Worm (Caenorhabditis elegans): ENCODE data around the gene ZK643.2.

ZK643.2 gene

ce11 chrIII:8973163-8973562 is 16.8 kb downstream of the ZK643.2 start:
- TF ChIP-seq unc-55 (GFP tag; optimal IDR thresholded peaks at IDR 0.05) (peak; percentile 12), elt-3 (tag; optimal IDR thresholded peaks at IDR 0.05) (no peak), ztf-4 (tag; optimal IDR thresholded peaks at IDR 0.05) (no peak), nhr-12 (tag; optimal IDR thresholded peaks at IDR 0.05) (no peak), zag-1 (tag; optimal IDR thresholded peaks at IDR 0.05) (no peak), sem-4 (tag; optimal IDR thresholded peaks at IDR 0.05) (no peak), C34F6.9 (tag; optimal IDR thresholded peaks at IDR 0.05) (peak; percentile 10), nhr-77 (tag; optimal IDR thresholded peaks at IDR 0.05) (no peak)

ce11 chrIII:8973826-8974225 is 17.5 kb downstream of the ZK643.2 start, which contains the start of gene R08D7.5:
Gene R08D7.5, plus strand, starts transcription at chrIII:8974126.
- no peak for TF ChIP-seq snpc-4 (tag; optimal IDR thresholded peaks at IDR 0.05)
- TF ChIP-seq egl-27 (tag; optimal IDR thresholded peaks at IDR 0.05) = no peak
- TF ChIP-seq sma-3 (GFP tag; optimal IDR thresholded peaks at IDR 0.05) = no peak
- no peak for TF ChIP-seq ztf-4 (tag; optimal IDR thresholded peaks at IDR 0.05)
- no peak for TF ChIP-seq nhr-11 (tag; optimal IDR thresholded peaks at IDR 0.05)

DNA sequence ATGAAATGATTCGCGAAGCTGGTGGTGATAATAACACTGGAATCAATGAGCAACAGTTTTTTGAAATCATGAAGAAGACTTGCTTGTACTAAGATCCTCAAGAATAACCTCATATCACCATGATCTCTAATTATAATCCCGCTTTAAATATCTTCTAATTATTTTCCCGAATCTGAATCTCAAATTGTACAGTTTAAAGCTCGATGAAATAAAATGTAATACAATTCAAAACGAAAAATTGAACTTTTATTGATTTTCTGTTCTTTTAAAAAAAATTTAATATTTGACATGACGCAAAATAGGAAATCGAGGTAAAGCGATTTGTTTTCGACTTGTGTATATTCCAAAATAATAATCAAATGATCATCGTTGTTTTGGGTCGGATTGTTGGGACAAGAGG is 18.5 kb downstream of the ZK643.2 start:
- TF ChIP-seq Y55F3AM.14 (GFP tag; optimal IDR thresholded peaks at IDR 0.05) = peak; percentile 24
- peak; percentile 58 for TF ChIP-seq nhr-21 (tag; optimal IDR thresholded peaks at IDR 0.05)
- no peak for TF ChIP-seq nhr-77 (tag; optimal IDR thresholded peaks at IDR 0.05)
- no peak for TF ChIP-seq snpc-4 (tag; optimal IDR thresholded peaks at IDR 0.05)
- TF ChIP-seq lin-39 (tag; optimal IDR thresholded peaks at IDR 0.05) = no peak
- peak; percentile 28 for TF ChIP-seq blmp-1 (tag; optimal IDR thresholded peaks at IDR 0.05; ENCODE audit: insufficient read depth)
- no peak for TF ChIP-seq ztf-4 (tag; optimal IDR thresholded peaks at IDR 0.05)

DNA sequence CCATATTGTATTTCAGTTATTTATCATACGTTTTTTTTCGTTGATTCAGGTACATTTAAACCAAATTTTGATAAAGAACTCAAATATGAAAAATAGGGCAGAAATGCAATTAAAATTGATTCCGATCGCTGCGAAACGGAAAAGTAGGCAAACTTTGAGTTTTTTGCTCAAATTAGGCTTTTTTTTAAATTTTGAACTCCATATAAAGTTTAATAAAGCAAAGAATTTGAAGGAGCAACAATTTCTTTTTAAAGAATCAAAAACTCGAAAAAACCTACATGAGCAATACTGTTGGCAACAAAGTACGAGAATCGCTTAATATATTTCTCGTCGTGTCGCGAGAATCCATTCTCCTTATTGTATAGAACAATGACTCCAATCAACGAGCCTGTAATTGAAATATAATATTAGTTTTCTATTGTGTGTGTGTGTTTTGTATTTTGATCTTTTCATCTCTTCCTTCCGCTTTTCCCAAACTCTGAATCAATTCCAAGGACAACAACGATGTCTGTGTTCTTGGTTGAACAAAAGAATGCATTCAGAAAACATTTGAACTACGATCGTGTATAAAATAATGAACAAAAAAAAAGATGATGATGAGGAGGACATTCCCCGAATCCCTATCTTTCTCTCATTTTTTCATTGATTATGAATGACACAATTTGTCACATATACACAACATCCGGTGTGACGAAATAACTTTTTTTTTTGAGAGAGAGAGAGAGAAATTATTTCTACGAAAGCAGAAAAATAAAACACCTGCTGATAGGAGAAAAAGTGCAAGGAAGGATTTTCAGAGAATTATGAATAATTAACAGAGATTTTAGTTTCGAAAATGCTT is 22.4 kb downstream of the ZK643.2 start:
- TF ChIP-seq peb-1 (tag; optimal IDR thresholded peaks at IDR 0.05) = no peak
- peak; percentile 36 for TF ChIP-seq nhr-25 (tag; optimal IDR thresholded peaks at IDR 0.05)
- TF ChIP-seq sma-9 (GFP tag; optimal IDR thresholded peaks at IDR 0.05) = peak; percentile 37
- TF ChIP-seq sma-9 (tag; optimal IDR thresholded peaks at IDR 0.05) = no peak
- peak in 1 of 2 experiments; percentile 36 for TF ChIP-seq lsy-2 (tag; optimal IDR thresholded peaks at IDR 0.05)
- TF ChIP-seq sma-3 (GFP tag; optimal IDR thresholded peaks at IDR 0.05) = peak; percentile 15
- peak; percentile 34 for TF ChIP-seq C34F6.9 (tag; optimal IDR thresholded peaks at IDR 0.05)
- peak; percentile 55 for TF ChIP-seq Y55F3AM.14 (GFP tag; optimal IDR thresholded peaks at IDR 0.05)
- no peak for TF ChIP-seq F13H6.1 (tag; optimal IDR thresholded peaks at IDR 0.05)
- TF ChIP-seq fos-1 (tag; optimal IDR thresholded peaks at IDR 0.05) = peak; percentile 15
- no peak for TF ChIP-seq ama-1 (optimal IDR thresholded peaks at IDR 0.05)
- TF ChIP-seq crh-2 (tag; optimal IDR thresholded peaks at IDR 0.05) = peak; percentile 2
- TF ChIP-seq R02D3.7 (tag; optimal IDR thresholded peaks at IDR 0.05) = no peak

- TF ChIP-seq elt-3 (tag; optimal IDR thresholded peaks at IDR 0.05) = no peak
- TF ChIP-seq sma-3 (GFP tag; optimal IDR thresholded peaks at IDR 0.05) = no peak
Observed at ce11 chrIII:8980892-8981291, 24.6 kb downstream of the ZK643.2 start.

DNA sequence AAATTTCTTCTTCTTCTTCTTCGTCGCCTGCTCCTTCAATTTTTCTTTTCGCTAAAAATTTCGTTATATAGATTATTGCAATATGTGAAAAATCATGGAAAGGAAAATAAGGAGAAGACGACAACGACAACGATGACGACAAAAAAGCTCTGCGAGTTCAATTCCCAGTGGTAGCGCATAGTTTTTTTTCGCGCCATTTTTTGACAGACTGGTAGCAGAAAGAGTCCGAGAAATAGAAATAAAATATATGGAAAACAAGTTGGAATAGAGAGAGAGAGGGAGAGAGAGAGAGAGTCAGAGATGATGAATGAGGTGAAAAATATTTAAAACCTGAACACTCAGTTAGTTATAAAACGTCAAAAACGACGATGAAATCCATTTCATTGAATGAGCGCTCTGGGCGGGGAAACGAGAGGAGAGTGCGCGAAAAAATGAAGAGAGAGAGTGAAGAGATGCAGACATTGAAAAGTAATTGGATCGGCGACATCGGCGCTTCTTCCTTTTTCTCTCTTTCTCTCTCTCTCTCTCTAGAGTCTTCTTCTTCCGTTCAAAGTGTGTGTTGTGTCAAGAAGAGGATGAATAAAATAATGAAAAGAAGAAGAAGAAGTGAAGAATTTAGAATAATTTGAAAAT is 25.6 kb downstream of the ZK643.2 start, which contains the start of gene pde-2:
Gene pde-2, minus strand, starts transcription at position 51 of the 633 bp plus-strand sequence.
- no peak for TF ChIP-seq gmeb-1 (tag; optimal IDR thresholded peaks at IDR 0.05)
- TF ChIP-seq nhr-23 (tag; optimal IDR thresholded peaks at IDR 0.05) = no peak
- no peak for TF ChIP-seq ceh-82 (tag; optimal IDR thresholded peaks at IDR 0.05)
- TF ChIP-seq sem-4 (tag; optimal IDR thresholded peaks at IDR 0.05) = peak; percentile 76
- TF ChIP-seq nhr-10 (tag; optimal IDR thresholded peaks at IDR 0.05) = no peak
- TF ChIP-seq zag-1 (tag; optimal IDR thresholded peaks at IDR 0.05) = peak; percentile 75
- TF ChIP-seq lin-13 (GFP tag; optimal IDR thresholded peaks at IDR 0.05) = peak; percentile 11
- TF ChIP-seq nhr-25 (tag; optimal IDR thresholded peaks at IDR 0.05) = peak; percentile 38
- peak in 1 of 2 experiments; percentile 16 for TF ChIP-seq mdl-1 (tag; optimal IDR thresholded peaks at IDR 0.05)
- peak; percentile 61 for TF ChIP-seq snpc-4 (tag; optimal IDR thresholded peaks at IDR 0.05)
- TF ChIP-seq nhr-12 (tag; optimal IDR thresholded peaks at IDR 0.05) = no peak
- TF ChIP-seq lsy-2 (tag; optimal IDR thresholded peaks at IDR 0.05) = peak in 1 of 2 experiments; percentile 69
- peak; percentile 74 for TF ChIP-seq sma-9 (GFP tag; optimal IDR thresholded peaks at IDR 0.05)
- TF ChIP-seq sma-9 (tag; optimal IDR thresholded peaks at IDR 0.05) = no peak
- peak; percentile 50 for TF ChIP-seq unc-55 (GFP tag; optimal IDR thresholded peaks at IDR 0.05)
- peak; percentile 6 for TF ChIP-seq sma-3 (GFP tag; optimal IDR thresholded peaks at IDR 0.05)
- no peak for TF ChIP-seq nhr-11 (tag; optimal IDR thresholded peaks at IDR 0.05)
- no peak for TF ChIP-seq blmp-1 (tag; optimal IDR thresholded peaks at IDR 0.05; ENCODE audit: insufficient read depth)
- peak; percentile 74 for TF ChIP-seq nhr-129 (tag; optimal IDR thresholded peaks at IDR 0.05)
- no peak for TF ChIP-seq dmd-4 (tag; optimal IDR thresholded peaks at IDR 0.05)
- peak; percentile 12 for TF ChIP-seq Y55F3AM.14 (GFP tag; optimal IDR thresholded peaks at IDR 0.05)
- TF ChIP-seq C34F6.9 (tag; optimal IDR thresholded peaks at IDR 0.05) = peak; percentile 81
- TF ChIP-seq ztf-4 (tag; optimal IDR thresholded peaks at IDR 0.05) = peak; percentile 37
- TF ChIP-seq lin-11 (tag; optimal IDR thresholded peaks at IDR 0.05) = no peak
- TF ChIP-seq nhr-21 (tag; optimal IDR thresholded peaks at IDR 0.05) = no peak
- TF ChIP-seq crh-2 (tag; optimal IDR thresholded peaks at IDR 0.05) = peak; percentile 77
- TF ChIP-seq fos-1 (tag; optimal IDR thresholded peaks at IDR 0.05) = peak; percentile 36
- TF ChIP-seq nhr-77 (tag; optimal IDR thresholded peaks at IDR 0.05) = no peak
- TF ChIP-seq egl-27 (tag; optimal IDR thresholded peaks at IDR 0.05) = no peak
- TF ChIP-seq ztf-1 (GFP tag; conservative IDR thresholded peaks at IDR 0.05) = no peak

Data from whole organism, L2 larva.